Fruit fly (Drosophila melanogaster): ENCODE measurements around the gene rpr.

rpr gene

dm6 chr3L:18402628-18403587, 4.7 kb upstream of the rpr start (continued):
- TF ChIP-seq fd96Cb (tag; optimal IDR thresholded peaks at IDR 0.05) (peak; percentile 47), Stat92E (GFP tag; optimal IDR thresholded peaks at IDR 0.05) (peak in 1 of 3 experiments; percentile 59), tap (tag; optimal IDR thresholded peaks at IDR 0.05) (peak; percentile 23), gem (tag; optimal IDR thresholded peaks at IDR 0.05) (peak; percentile 85), CG10431 (GFP tag; optimal IDR thresholded peaks at IDR 0.05) (peak; percentile 41), Xrp1 (GFP tag; IDR thresholded peaks at IDR 0.05) (peak; percentile 78), btn (GFP tag; optimal IDR thresholded peaks at IDR 0.05) (peak; percentile 44), ac (GFP tag; optimal IDR thresholded peaks at IDR 0.05) (peak; percentile 85), CG12769 (tag; optimal IDR thresholded peaks at IDR 0.05) (peak; percentile 3), CG5245 (GFP tag; optimal IDR thresholded peaks at IDR 0.05) (peak; percentile 10), Blimp-1 (GFP tag; optimal IDR thresholded peaks at IDR 0.05) (peak; percentile 51), CG8765 (GFP tag; IDR thresholded peaks at IDR 0.05) (no peak), CG18599 (GFP tag; optimal IDR thresholded peaks at IDR 0.05) (peak; percentile 23), CG17361 (GFP tag; IDR thresholded peaks at IDR 0.05) (peak; percentile 69), Vsx1 (GFP tag; optimal IDR thresholded peaks at IDR 0.05) (peak; percentile 41), odd (GFP tag; optimal IDR thresholded peaks at IDR 0.05) (peak; percentile 66), pb (GFP tag; optimal IDR thresholded peaks at IDR 0.05) (peak; percentile 18), CG33213 (GFP tag; optimal IDR thresholded peaks at IDR 0.05) (peak; percentile 53), hb (GFP tag; IDR thresholded peaks at IDR 0.05; ENCODE audit: partially characterized antibody) (no peak), CG13624 (GFP tag; optimal IDR thresholded peaks at IDR 0.05) (peak; percentile 27), CG30431 (GFP tag; optimal IDR thresholded peaks at IDR 0.05) (peak; percentile 46), pnt (GFP tag; optimal IDR thresholded peaks at IDR 0.05) (peak; percentile 46), insv (GFP tag; optimal IDR thresholded peaks at IDR 0.05) (peak in 1 of 2 experiments; percentile 34), maf-S (GFP tag; optimal IDR thresholded peaks at IDR 0.05) (peak; percentile 18), Med (GFP tag) (peak; percentile 54), fu2 (GFP tag; optimal IDR thresholded peaks at IDR 0.05) (no peak), tll (GFP tag; optimal IDR thresholded peaks at IDR 0.05) (peak in 1 of 2 experiments; percentile 96), trh (GFP tag; optimal IDR thresholded peaks at IDR 0.05) (peak; percentile 32), CG2875 (GFP tag; optimal IDR thresholded peaks at IDR 0.05) (peak; percentile 54), CG2116 (GFP tag; optimal IDR thresholded peaks at IDR 0.05) (peak; percentile 40), CG4404 (GFP tag; IDR thresholded peaks at IDR 0.05) (no peak; the same call in 1 of the 2 replicates), luna (GFP tag; optimal IDR thresholded peaks at IDR 0.05) (no peak), ap (GFP tag; IDR thresholded peaks at IDR 0.05) (0 out of 2 replicates have a peak, but pooled peaks have one; percentile 23), lmd (GFP tag; IDR thresholded peaks at IDR 0.05) (peak; percentile 47; the same call in 1 of the 2 replicates), CG17568 (GFP tag; optimal IDR thresholded peaks at IDR 0.05) (peak; percentile 79), so (GFP tag; IDR thresholded peaks at IDR 0.05) (peak; percentile 32; the same call in 1 of the 3 replicates), vnd (GFP tag; IDR thresholded peaks at IDR 0.05; ENCODE audit: partially characterized antibody) (0 out of 3 replicates have a peak, but pooled peaks have one; percentile 30), CG6689 (GFP tag; IDR thresholded peaks at IDR 0.05) (peak; percentile 62), CG11695 (GFP tag; IDR thresholded peaks at IDR 0.05) (0 out of 3 replicates have a peak, but pooled peaks have one; percentile 11), Deaf1 (tag; optimal IDR thresholded peaks at IDR 0.05) (peak; percentile 6), CG6654 (GFP tag; optimal IDR thresholded peaks at IDR 0.05) (no peak), fd64A (GFP tag; optimal IDR thresholded peaks at IDR 0.05) (peak; percentile 61), CG2129 (GFP tag; IDR thresholded peaks at IDR 0.05; ENCODE audit: partially characterized antibody) (no peak), CG8359 (GFP tag; optimal IDR thresholded peaks at IDR 0.05; ENCODE audit: borderline replicate concordance) (peak; percentile 64), D (optimal IDR thresholded peaks at IDR 0.05) (no peak), D (GFP tag; optimal IDR thresholded peaks at IDR 0.05) (peak; percentile 77), CTCF (GFP tag; optimal IDR thresholded peaks at IDR 0.05) (no peak)

Measured in whole organism, embryonic.